Worm (Caenorhabditis elegans) whole organism, L3 larva: ENCODE results near the gene K11E4.6.

Experiments
- R02D3.7 ChIP-seq: fragments of 150-350 bp; optimal IDR thresholded peaks from 2 replicates; lab custom pipeline; 2014; ENCODE audit warnings: missing biosample characterization, missing genetic modification characterization
- ZK546.5 ChIP-seq: sonication (generic microtip); optimal IDR thresholded peaks from 2 replicates; lab custom pipeline; 2017; ENCODE audit warnings: missing biosample characterization, missing genetic modification characterization
- aly-2 ChIP-seq: fragments of 150-350 bp; optimal IDR thresholded peaks from 2 replicates; lab custom pipeline; 2014; ENCODE audit warnings: missing biosample characterization, missing genetic modification characterization
- ama-1 ChIP-seq: fragments of 150-350 bp; optimal IDR thresholded peaks from 2 replicates; lab custom pipeline; 2018
- ceh-16 ChIP-seq: sonication (generic microtip); optimal IDR thresholded peaks from 2 replicates; lab custom pipeline; 2017; ENCODE audit warnings: missing biosample characterization, missing genetic modification characterization
- ceh-28 ChIP-seq: fragments of 150-350 bp; optimal IDR thresholded peaks from 2 replicates; lab custom pipeline; 2014; ENCODE audit warnings: missing biosample characterization, missing genetic modification reagents, missing genetic modification characterization
- ceh-82 ChIP-seq: fragments of 150-350 bp; optimal IDR thresholded peaks from 2 replicates; lab custom pipeline; 2014; ENCODE audit warnings: missing biosample characterization, missing genetic modification characterization
- ceh-9 ChIP-seq: sonication (generic microtip); optimal IDR thresholded peaks from 2 replicates; lab custom pipeline; 2018; ENCODE audit warnings: missing biosample characterization, missing genetic modification characterization
- daf-12 ChIP-seq: fragments of 150-350 bp; optimal IDR thresholded peaks from 2 replicates; lab custom pipeline; 2014; ENCODE audit warnings: missing biosample characterization, missing genetic modification reagents, missing genetic modification characterization
- egl-27 ChIP-seq: sonication (generic microtip); optimal IDR thresholded peaks from 4 replicates; lab custom pipeline; 2017; ENCODE audit warnings: missing biosample characterization, missing genetic modification reagents, missing genetic modification characterization
- egl-5 ChIP-seq: fragments of 150-350 bp; optimal IDR thresholded peaks from 2 replicates; lab custom pipeline; 2017; ENCODE audit warnings: missing biosample characterization, missing genetic modification reagents, missing genetic modification characterization, inconsistent platforms
- elt-1 ChIP-seq: fragments of 150-350 bp; optimal IDR thresholded peaks from 2 replicates; lab custom pipeline; 2014; ENCODE audit warnings: missing biosample characterization, missing genetic modification characterization
- elt-2 ChIP-seq: sonication (generic microtip); optimal IDR thresholded peaks from 2 replicates; lab custom pipeline; 2016; ENCODE audit warnings: missing genetic modification reagents, mild to moderate bottlenecking, missing genetic modification characterization, missing compliant biosample characterization
- elt-3 ChIP-seq, 3 experiments: fragments of 150-350 bp in 1 of 3; sonication (generic microtip) in 2 of 3; optimal IDR thresholded peaks; 2 replicates in 2 of 3; 4 replicates in 1 of 3; lab custom pipeline; 2014 to 2017; ENCODE audit warnings: missing biosample characterization in 3 of 3, missing genetic modification characterization in 3 of 3
- fkh-10 ChIP-seq: sonication (generic microtip); optimal IDR thresholded peaks from 2 replicates; lab custom pipeline; 2017; ENCODE audit warnings: missing biosample characterization, missing genetic modification reagents, missing genetic modification characterization
- fkh-2 ChIP-seq: fragments of 150-350 bp; optimal IDR thresholded peaks from 2 replicates; lab custom pipeline; 2014; ENCODE audit warnings: missing biosample characterization, missing genetic modification reagents, missing genetic modification characterization
- fos-1 ChIP-seq: fragments of 150-350 bp; optimal IDR thresholded peaks from 2 replicates; lab custom pipeline; 2014; ENCODE audit warnings: missing biosample characterization, missing genetic modification characterization
- hmg-11 ChIP-seq: sonication (generic microtip); optimal IDR thresholded peaks from 2 replicates; lab custom pipeline; 2016; ENCODE audit warnings: missing genetic modification characterization, missing compliant biosample characterization
- jun-1 ChIP-seq: fragments of 150-350 bp; optimal IDR thresholded peaks from 2 replicates; lab custom pipeline; 2014; ENCODE audit warnings: missing biosample characterization, missing genetic modification reagents, missing genetic modification characterization
- lin-15B ChIP-seq: fragments of 150-350 bp; optimal IDR thresholded peaks from 2 replicates; lab custom pipeline; 2014; ENCODE audit warnings: missing biosample characterization, missing genetic modification characterization
- lin-39 ChIP-seq: fragments of 150-350 bp; optimal IDR thresholded peaks from 2 replicates; lab custom pipeline; 2018; ENCODE audit warnings: missing biosample characterization, missing genetic modification reagents, missing genetic modification characterization
- lsy-12 ChIP-seq: sonication (generic microtip); optimal IDR thresholded peaks from 2 replicates; lab custom pipeline; 2016; ENCODE audit warnings: mild to moderate bottlenecking, missing genetic modification characterization, missing compliant biosample characterization
- mdl-1 ChIP-seq: fragments of 150-350 bp; optimal IDR thresholded peaks from 2 replicates; lab custom pipeline; 2014; ENCODE audit warnings: missing biosample characterization, missing genetic modification characterization
- mml-1 ChIP-seq: fragments of 150-350 bp; sonication (generic microtip); optimal IDR thresholded peaks from 3 replicates; lab custom pipeline; 2014; ENCODE audit warnings: missing biosample characterization, missing genetic modification characterization
- nfya-1 ChIP-seq: sonication (generic microtip); optimal IDR thresholded peaks from 2 replicates; lab custom pipeline; 2017; ENCODE audit warnings: missing genetic modification characterization, mild to moderate bottlenecking, missing compliant biosample characterization, antibody characterized with exemption, moderate library complexity; ENCODE audit not compliant: insufficient read depth
- nhr-11 ChIP-seq: fragments of 150-350 bp; optimal IDR thresholded peaks from 2 replicates; lab custom pipeline; 2014; ENCODE audit warnings: missing biosample characterization, missing genetic modification characterization
- nhr-12 ChIP-seq: fragments of 150-350 bp; optimal IDR thresholded peaks from 2 replicates; lab custom pipeline; 2014; ENCODE audit warnings: missing biosample characterization, missing genetic modification characterization
- nhr-23 ChIP-seq: fragments of 150-350 bp; optimal IDR thresholded peaks from 2 replicates; lab custom pipeline; 2014; ENCODE audit warnings: missing biosample characterization, missing genetic modification reagents, missing genetic modification characterization
- nhr-237 ChIP-seq: fragments of 150-350 bp; optimal IDR thresholded peaks from 2 replicates; lab custom pipeline; 2014; ENCODE audit warnings: missing biosample characterization, missing genetic modification characterization
- nhr-25 ChIP-seq: sonication (generic microtip); optimal IDR thresholded peaks from 2 replicates; lab custom pipeline; 2017; ENCODE audit warnings: missing biosample characterization, missing genetic modification characterization
- nhr-28 ChIP-seq: fragments of 150-350 bp; optimal IDR thresholded peaks from 2 replicates; lab custom pipeline; 2014; ENCODE audit warnings: missing biosample characterization, missing genetic modification characterization
- nhr-43 ChIP-seq: sonication (generic microtip); optimal IDR thresholded peaks from 2 replicates; lab custom pipeline; 2016; ENCODE audit warnings: mild to moderate bottlenecking, missing genetic modification characterization, missing compliant biosample characterization; ENCODE audit not compliant: poor library complexity, severe bottlenecking
- nhr-67 ChIP-seq: fragments of 150-350 bp; optimal IDR thresholded peaks from 2 replicates; lab custom pipeline; 2014; ENCODE audit warnings: missing biosample characterization, missing genetic modification characterization
- pha-4 ChIP-seq: fragments of 150-350 bp; optimal IDR thresholded peaks from 2 replicates; lab custom pipeline; 2014; ENCODE audit warnings: missing biosample characterization, missing genetic modification reagents, missing genetic modification characterization
- pqm-1 ChIP-seq: fragments of 150-350 bp; optimal IDR thresholded peaks from 2 replicates; lab custom pipeline; 2017; ENCODE audit warnings: missing biosample characterization, missing genetic modification characterization, inconsistent platforms
- sea-2 ChIP-seq: fragments of 150-350 bp; sonication (generic microtip); optimal IDR thresholded peaks from 4 replicates; lab custom pipeline; 2014; ENCODE audit warnings: missing biosample characterization, missing genetic modification reagents, missing genetic modification characterization
- skn-1 ChIP-seq: fragments of 150-350 bp; optimal IDR thresholded peaks from 2 replicates; lab custom pipeline; 2014; ENCODE audit warnings: missing biosample characterization, missing genetic modification characterization
- snpc-4 ChIP-seq: fragments of 150-350 bp; optimal IDR thresholded peaks from 2 replicates; lab custom pipeline; 2014; ENCODE audit warnings: missing biosample characterization, missing genetic modification characterization
- tbx-2 ChIP-seq: sonication (generic microtip); optimal IDR thresholded peaks from 2 replicates; lab custom pipeline; 2016; ENCODE audit warnings: mild to moderate bottlenecking, missing genetic modification characterization, missing compliant biosample characterization
- unc-39 ChIP-seq: sonication (generic microtip); optimal IDR thresholded peaks from 4 replicates; lab custom pipeline; 2017; ENCODE audit warnings: missing biosample characterization, missing genetic modification characterization
- zag-1 ChIP-seq: fragments of 150-350 bp; optimal IDR thresholded peaks from 2 replicates; lab custom pipeline; 2014; ENCODE audit warnings: missing biosample characterization, missing genetic modification characterization
- ztf-11 ChIP-seq: fragments of 150-350 bp; optimal IDR thresholded peaks from 2 replicates; lab custom pipeline; 2014; ENCODE audit warnings: missing biosample characterization, missing genetic modification characterization
- ztf-4 ChIP-seq: fragments of 150-350 bp; optimal IDR thresholded peaks from 2 replicates; lab custom pipeline; 2014; ENCODE audit warnings: missing biosample characterization, missing genetic modification characterization

The K11E4.6 gene

ce11 chrX:13722821-13723220, 1.6 kb upstream of the K11E4.6 start, which contains the start of gene poml-1:
TSS of gene poml-1 (minus strand) at chrX:13722921.
- no peak for TF ChIP-seq aly-2 (tag; lab: Kevin White, UChicago)
- no peak for TF ChIP-seq nhr-28 (tag; lab: Kevin White, UChicago)
- no peak for TF ChIP-seq skn-1 (tag; lab: Kevin White, UChicago)
- TF ChIP-seq fkh-10 (GFP tag; lab: Kevin White, UChicago): no peak
- TF ChIP-seq, all 47 proteins: peak for 0

DNA sequence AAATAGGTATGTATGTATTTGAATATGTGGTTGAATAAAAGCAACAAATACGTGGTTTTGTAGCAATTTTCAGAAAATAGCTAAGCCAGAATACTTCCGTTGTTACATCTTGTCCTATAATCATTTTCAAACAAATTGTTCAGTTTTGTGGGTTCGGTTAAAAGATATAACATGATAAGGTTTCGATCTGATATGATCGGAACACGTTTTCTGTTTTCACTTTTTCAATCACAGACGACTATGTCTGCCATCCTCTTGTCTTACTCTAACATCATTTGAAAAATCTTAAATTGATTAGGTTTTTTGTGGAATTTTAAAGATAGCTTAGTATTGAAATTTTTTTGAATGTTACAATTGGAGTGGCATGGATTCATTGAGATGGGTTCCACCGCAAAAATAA, 1.8 kb downstream of the K11E4.6 start:
- no peak for TF ChIP-seq egl-5 (tag; lab: Kevin White, UChicago)
- no peak for TF ChIP-seq nhr-28 (tag; lab: Kevin White, UChicago)
- no peak for TF ChIP-seq daf-12 (tag; lab: Kevin White, UChicago)
- no peak for TF ChIP-seq ztf-11 (tag; lab: Kevin White, UChicago)
- no peak for TF ChIP-seq unc-39 (tag; lab: Kevin White, UChicago)
- no peak for TF ChIP-seq ceh-9 (tag; lab: Kevin White, UChicago)
- no peak for TF ChIP-seq ceh-16 (tag; lab: Kevin White, UChicago)
- TF ChIP-seq elt-3 (tag; optimal IDR thresholded peaks at IDR 0.05; lab: Kevin White, UChicago): peak in 1 of 3 experiments; percentile 68
- TF ChIP-seq, all 47 proteins: peak for 1

ce11 chrX:13726874-13727343, 2.4 kb downstream of the K11E4.6 start, which contains the start of gene pix-1:
TSS of gene pix-1 (plus strand) at chrX:13727293.
- TF ChIP-seq nhr-43 (tag; lab: Kevin White, UChicago): peak; percentile 53
- TF ChIP-seq daf-12 (tag; lab: Kevin White, UChicago): no peak
- TF ChIP-seq lin-39 (tag; lab: Kevin White, UChicago): peak; percentile 79
- no peak for TF ChIP-seq R02D3.7 (tag; lab: Kevin White, UChicago)
- peak; percentile 56 for TF ChIP-seq nfya-1 (tag; lab: Kevin White, UChicago)
- no peak for TF ChIP-seq fos-1 (tag; lab: Kevin White, UChicago)
- no peak for TF ChIP-seq elt-3 (tag; optimal IDR thresholded peaks at IDR 0.05; lab: Kevin White, UChicago)
- TF ChIP-seq ceh-82: no peak
- TF ChIP-seq nhr-23 (tag; lab: Kevin White, UChicago): peak; percentile 59
- TF ChIP-seq nhr-237 (tag; lab: Kevin White, UChicago): no peak
- TF ChIP-seq pha-4 (tag; lab: Kevin White, UChicago): peak; percentile 90
- TF ChIP-seq aly-2 (tag; lab: Kevin White, UChicago): no peak
- TF ChIP-seq elt-1 (tag; lab: Kevin White, UChicago): no peak
- TF ChIP-seq jun-1 (tag; lab: Kevin White, UChicago): no peak
- TF ChIP-seq lsy-12 (tag; lab: Kevin White, UChicago): no peak
- peak; percentile 20 for TF ChIP-seq elt-2
- TF ChIP-seq tbx-2 (tag; lab: Kevin White, UChicago): no peak
- TF ChIP-seq fkh-2 (tag; lab: Kevin White, UChicago): no peak
- no peak for TF ChIP-seq skn-1 (tag; lab: Kevin White, UChicago)
- TF ChIP-seq snpc-4 (tag; lab: Kevin White, UChicago): peak; percentile 68
- peak; percentile 27 for TF ChIP-seq egl-5 (tag; lab: Kevin White, UChicago)
- no peak for TF ChIP-seq ztf-4 (tag; lab: Kevin White, UChicago)
- peak; percentile 9 for TF ChIP-seq pqm-1
- TF ChIP-seq ceh-28 (tag; lab: Kevin White, UChicago): peak; percentile 50
- no peak for TF ChIP-seq nhr-28 (tag; lab: Kevin White, UChicago)
- TF ChIP-seq nhr-25 (tag; lab: Kevin White, UChicago): peak; percentile 46
- no peak for TF ChIP-seq ceh-9 (tag; lab: Kevin White, UChicago)
- no peak for TF ChIP-seq nhr-11
- TF ChIP-seq mml-1 (tag; lab: Kevin White, UChicago): no peak
- TF ChIP-seq mdl-1 (tag; lab: Kevin White, UChicago): no peak
- TF ChIP-seq zag-1 (tag; lab: Kevin White, UChicago): no peak
- TF ChIP-seq nhr-12 (tag; lab: Kevin White, UChicago): no peak
- no peak for TF ChIP-seq sea-2 (GFP tag; lab: Kevin White, UChicago)
- TF ChIP-seq egl-27 (tag; lab: Kevin White, UChicago): no peak
- TF ChIP-seq hmg-11 (tag; lab: Kevin White, UChicago): peak; percentile 88
- TF ChIP-seq ZK546.5 (tag; lab: Kevin White, UChicago): no peak
- TF ChIP-seq nhr-67 (tag; lab: Kevin White, UChicago): no peak
- no peak for TF ChIP-seq ceh-16 (tag; lab: Kevin White, UChicago)
- no peak for TF ChIP-seq ama-1 (lab: Kevin White, UChicago)
- TF ChIP-seq lin-15B: peak; percentile 44
- TF ChIP-seq, all 47 proteins: peak for 13
